Fruit fly (Drosophila melanogaster) whole organism, prepupa: ENCODE measurements around the gene par-6.

Experiments
- Blimp-1 ChIP-seq: fragments of 200-800 bp; sonication (Bioruptor generic); optimal IDR thresholded peaks from 3 replicates; lab custom pipeline; 2017; ENCODE audit warnings: missing biosample characterization, missing genetic modification characterization, mild to moderate bottlenecking, moderate library complexity, missing genetic modification reagents
- CG10631 ChIP-seq: fragments of 200-800 bp; sonication (Bioruptor generic); optimal IDR thresholded peaks from 2 replicates; lab custom pipeline; 2016; ENCODE audit warnings: missing biosample characterization, missing genetic modification characterization
- CG11294 ChIP-seq: fragments of 200-800 bp; sonication (Bioruptor generic); IDR thresholded peaks from 2 replicates; pipeline ENCODE4 v1.3.6; 2022; ENCODE audit warnings: missing biosample characterization, missing genetic modification characterization
- CG15336 ChIP-seq: fragments of 200-800 bp; sonication (Bioruptor generic); IDR thresholded peaks from 2 replicates; pipeline ENCODE4 v1.3.6; 2022; ENCODE audit warnings: missing biosample characterization, missing genetic modification characterization
- CG1621 ChIP-seq: fragments of 200-800 bp; sonication (Bioruptor generic); optimal IDR thresholded peaks from 3 replicates; lab custom pipeline; 2018; ENCODE audit warnings: missing biosample characterization, mild to moderate bottlenecking, missing genetic modification characterization
- CG3032 ChIP-seq: fragments of 200-800 bp; optimal IDR thresholded peaks from 2 replicates; lab custom pipeline; 2019; ENCODE audit warnings: missing biosample characterization, mild to moderate bottlenecking, missing genetic modification characterization, moderate library complexity
- CG31627 ChIP-seq: fragments of 200-800 bp; sonication (Bioruptor generic); optimal IDR thresholded peaks from 3 replicates; lab custom pipeline; 2016; ENCODE audit warnings: missing biosample characterization, missing genetic modification characterization
- CG32006 ChIP-seq: fragments of 200-800 bp; sonication (Bioruptor generic); optimal IDR thresholded peaks from 3 replicates; lab custom pipeline; 2017; ENCODE audit warnings: missing biosample characterization, mild to moderate bottlenecking, missing genetic modification characterization
- CG3919 ChIP-seq: fragments of 200-800 bp; sonication (Bioruptor generic); optimal IDR thresholded peaks from 3 replicates; lab custom pipeline; 2016; ENCODE audit warnings: missing biosample characterization, missing genetic modification characterization
- CG4318 ChIP-seq: fragments of 200-800 bp; sonication (Bioruptor generic); optimal IDR thresholded peaks from 3 replicates; lab custom pipeline; 2017; ENCODE audit warnings: missing biosample characterization, mild to moderate bottlenecking, missing genetic modification characterization
- CG6163 ChIP-seq: fragments of 200-800 bp; sonication (Bioruptor generic); IDR thresholded peaks from 3 replicates; pipeline ENCODE4 v1.3.6; 2022; ENCODE audit warnings: missing biosample characterization, missing genetic modification characterization
- CG6276 ChIP-seq: fragments of 200-800 bp; sonication (Bioruptor generic); optimal IDR thresholded peaks from 2 replicates; lab custom pipeline; 2017; ENCODE audit warnings: missing biosample characterization, mild to moderate bottlenecking, missing genetic modification characterization
- CG6792 ChIP-seq: fragments of 200-800 bp; sonication (Bioruptor generic); optimal IDR thresholded peaks from 3 replicates; lab custom pipeline; 2016; ENCODE audit warnings: missing biosample characterization, missing genetic modification characterization
- CG6808 ChIP-seq: fragments of 200-800 bp; sonication (Bioruptor generic); optimal IDR thresholded peaks from 3 replicates; lab custom pipeline; 2017; ENCODE audit warnings: missing biosample characterization, missing genetic modification characterization, mild to moderate bottlenecking, moderate library complexity, missing genetic modification reagents
- CG8119 ChIP-seq: fragments of 200-800 bp; sonication (Bioruptor generic); IDR thresholded peaks from 3 replicates; pipeline ENCODE4 v1.3.6; 2022; ENCODE audit warnings: missing biosample characterization, missing genetic modification characterization
- CG8319 ChIP-seq: fragments of 200-800 bp; sonication (Bioruptor generic); optimal IDR thresholded peaks from 3 replicates; lab custom pipeline; 2016; ENCODE audit warnings: missing biosample characterization, missing genetic modification characterization
- CG8632 ChIP-seq: fragments of 200-800 bp; sonication (Bioruptor generic); optimal IDR thresholded peaks from 3 replicates; lab custom pipeline; 2016; ENCODE audit warnings: missing biosample characterization, missing genetic modification characterization
- CG9139 ChIP-seq: fragments of 200-800 bp; sonication (Bioruptor generic); optimal IDR thresholded peaks from 3 replicates; lab custom pipeline; 2017; ENCODE audit warnings: missing biosample characterization, mild to moderate bottlenecking, missing genetic modification characterization
- Eip78C ChIP-seq: fragments of 200-800 bp; sonication (Bioruptor generic); peaks from one replicate; lab custom pipeline; 2016; ENCODE audit warnings: missing biosample characterization, missing genetic modification characterization
- Eip93F ChIP-seq: fragments of 200-800 bp; sonication (Bioruptor generic); optimal IDR thresholded peaks from 2 replicates; lab custom pipeline; 2016; ENCODE audit warnings: missing biosample characterization, mild to moderate bottlenecking, missing genetic modification characterization
- Ets21C ChIP-seq: fragments of 200-800 bp; sonication (Bioruptor generic); optimal IDR thresholded peaks from 3 replicates; lab custom pipeline; 2016; ENCODE audit warnings: missing biosample characterization, missing genetic modification characterization
- Ets96B ChIP-seq: fragments of 200-800 bp; optimal IDR thresholded peaks from 2 replicates; lab custom pipeline; 2019; ENCODE audit warnings: missing biosample characterization, mild to moderate bottlenecking, missing genetic modification characterization, moderate library complexity
- Gug ChIP-seq: fragments of 200-800 bp; sonication (Bioruptor generic); IDR thresholded peaks from 2 replicates; pipeline ENCODE4 v1.3.6; 2022; ENCODE audit warnings: missing biosample characterization, missing genetic modification characterization
- Hr38 ChIP-seq: sonication (Bioruptor generic); optimal IDR thresholded peaks from 2 replicates; lab custom pipeline; 2016; ENCODE audit warnings: missing biosample characterization, missing genetic modification characterization
- Hr4 ChIP-seq: fragments of 200-800 bp; sonication (Bioruptor generic); optimal IDR thresholded peaks from 3 replicates; lab custom pipeline; 2016; ENCODE audit warnings: missing biosample characterization, missing genetic modification characterization
- Lpt ChIP-seq: fragments of 200-800 bp; sonication (Bioruptor generic); optimal IDR thresholded peaks from 3 replicates; lab custom pipeline; 2016; ENCODE audit warnings: missing biosample characterization, missing genetic modification characterization
- Sox14 ChIP-seq: fragments of 200-800 bp; sonication (Bioruptor generic); optimal IDR thresholded peaks from 3 replicates; lab custom pipeline; 2016; ENCODE audit warnings: missing biosample characterization, missing genetic modification characterization
- achi ChIP-seq: fragments of 200-800 bp; sonication (Bioruptor generic); optimal IDR thresholded peaks from 3 replicates; lab custom pipeline; 2016; ENCODE audit warnings: missing biosample characterization, missing genetic modification characterization
- cyc ChIP-seq: fragments of 200-800 bp; sonication (Bioruptor generic); optimal IDR thresholded peaks from 3 replicates; lab custom pipeline; 2016; ENCODE audit warnings: missing biosample characterization, missing genetic modification characterization
- dsx ChIP-seq: fragments of 200-800 bp; optimal IDR thresholded peaks from 3 replicates; lab custom pipeline; 2019; ENCODE audit warnings: missing biosample characterization, mild to moderate bottlenecking, missing genetic modification characterization, moderate library complexity; ENCODE audit not compliant: poor library complexity, severe bottlenecking
- eg ChIP-seq: fragments of 200-800 bp; sonication (Bioruptor generic); IDR thresholded peaks from 3 replicates; pipeline ENCODE4 v1.3.6; 2022; ENCODE audit warnings: missing biosample characterization, missing genetic modification characterization
- fd85E ChIP-seq: fragments of 200-800 bp; sonication (Bioruptor generic); optimal IDR thresholded peaks from 3 replicates; lab custom pipeline; 2016; ENCODE audit warnings: missing biosample characterization, missing genetic modification characterization
- fkh ChIP-seq: fragments of 200-800 bp; sonication (Bioruptor generic); optimal IDR thresholded peaks from 3 replicates; lab custom pipeline; 2017; ENCODE audit warnings: missing biosample characterization, mild to moderate bottlenecking, missing genetic modification characterization, moderate library complexity
- lz ChIP-seq: fragments of 200-800 bp; sonication (Bioruptor generic); optimal IDR thresholded peaks from 3 replicates; lab custom pipeline; 2016; ENCODE audit warnings: missing biosample characterization, missing genetic modification characterization
- net ChIP-seq: fragments of 200-800 bp; sonication (Bioruptor generic); optimal IDR thresholded peaks from 3 replicates; lab custom pipeline; 2016; ENCODE audit warnings: missing biosample characterization, missing genetic modification characterization
- pdm3 ChIP-seq: fragments of 200-800 bp; sonication (Bioruptor generic); optimal IDR thresholded peaks from 3 replicates; lab custom pipeline; 2016; ENCODE audit warnings: missing biosample characterization, missing genetic modification characterization
- salr ChIP-seq, 2 experiments: fragments of 200-800 bp; sonication (Bioruptor generic); optimal IDR thresholded peaks; 3 replicates each; lab custom pipeline; 2016 to 2018; ENCODE audit warnings: missing biosample characterization in 2 of 2, missing genetic modification characterization in 2 of 2, mild to moderate bottlenecking in 1 of 2
- svp ChIP-seq: fragments of 200-800 bp; sonication (Bioruptor generic); peaks from one replicate; lab custom pipeline; 2016; ENCODE audit warnings: missing biosample characterization, missing genetic modification characterization
- topi ChIP-seq: fragments of 200-800 bp; sonication (Bioruptor generic); optimal IDR thresholded peaks from 3 replicates; lab custom pipeline; 2016; ENCODE audit warnings: missing biosample characterization, missing genetic modification characterization
- vri ChIP-seq: fragments of 200-800 bp; sonication (Bioruptor generic); optimal IDR thresholded peaks from 3 replicates; lab custom pipeline; 2016; ENCODE audit warnings: missing biosample characterization, mild to moderate bottlenecking, missing genetic modification characterization

Gene par-6

dm6 chrX:17718423-17718822 is 15.3 kb downstream of the par-6 start (continued):
- TF ChIP-seq vri (GFP tag; lab: Kevin White, UChicago): no peak
- TF ChIP-seq salr (GFP tag; optimal IDR thresholded peaks at IDR 0.05; lab: Kevin White, UChicago): no peak
- no peak for TF ChIP-seq CG9139 (GFP tag; lab: Kevin White, UChicago)
- TF ChIP-seq CG6163 (GFP tag; lab: Robert Waterston, UW): no peak
- TF ChIP-seq achi: peak; percentile 24
- no peak for TF ChIP-seq CG4318 (GFP tag; lab: Kevin White, UChicago)
- peak; percentile 22 for TF ChIP-seq pdm3 (GFP tag; lab: Kevin White, UChicago)
- TF ChIP-seq, all 60 proteins: peak for 11

- TF ChIP-seq CG15336 (GFP tag; lab: Robert Waterston, UW) (peak; percentile 29; the same call in 1 of the 2 replicates), CG6163 (GFP tag; lab: Robert Waterston, UW) (no peak), CG6808 (GFP tag; lab: Kevin White, UChicago) (no peak), CG9139 (GFP tag; lab: Kevin White, UChicago) (no peak), Gug (GFP tag; lab: Robert Waterston, UW) (0 out of 2 replicates have a peak, but pooled peaks have one; percentile 19), net (GFP tag; lab: Kevin White, UChicago) (no peak), CG32006 (GFP tag; lab: Kevin White, UChicago) (peak; percentile 68), CG6792 (GFP tag; lab: Kevin White, UChicago) (no peak), CG8119 (GFP tag; lab: Robert Waterston, UW) (peak; percentile 56; the same call in 1 of the 3 replicates), CG8632 (GFP tag; lab: Kevin White, UChicago) (no peak), CG3032 (tag; lab: Kevin White, UChicago) (peak; percentile 3), CG10631 (GFP tag; lab: Kevin White, UChicago) (peak; percentile 33), Hr38 (GFP tag; lab: Kevin White, UChicago) (no peak), dsx (no peak), CG1621 (no peak), salr (GFP tag; optimal IDR thresholded peaks at IDR 0.05; lab: Kevin White, UChicago) (peak in 1 of 2 experiments; percentile 35), Ets96B (peak; percentile 18), Sox14 (GFP tag; lab: Kevin White, UChicago) (no peak), Ets21C (no peak), Lpt (GFP tag; lab: Kevin White, UChicago) (peak; percentile 4), pdm3 (GFP tag; lab: Kevin White, UChicago) (peak; percentile 28), CG11294 (no peak), CG4318 (GFP tag; lab: Kevin White, UChicago) (peak; percentile 46), Eip78C (GFP tag; lab: Kevin White, UChicago) (no peak), Blimp-1 (GFP tag; lab: Kevin White, UChicago) (no peak), CG6276 (GFP tag; lab: Kevin White, UChicago) (peak; percentile 58), fkh (GFP tag; lab: Kevin White, UChicago) (no peak), achi (peak; percentile 36), eg (GFP tag; lab: Robert Waterston, UW) (no peak), CG8319 (GFP tag; lab: Kevin White, UChicago) (no peak), Hr4 (peak; percentile 52)
These were observed 16.0 kb downstream of the par-6 start for dm6 chrX:17718927-17719691.

dm6 chrX:17720261-17721052 is 17.3 kb downstream of the par-6 start:
- no peak for TF ChIP-seq CG31627 (GFP tag; lab: Kevin White, UChicago)
- TF ChIP-seq svp: no peak
- TF ChIP-seq CG4318 (GFP tag; lab: Kevin White, UChicago): no peak
- no peak for TF ChIP-seq Hr38 (GFP tag; lab: Kevin White, UChicago)
- TF ChIP-seq CG3919 (GFP tag; lab: Kevin White, UChicago): no peak
- TF ChIP-seq CG1621: no peak
- TF ChIP-seq cyc (GFP tag; lab: Kevin White, UChicago): peak; percentile 8
- TF ChIP-seq Eip78C (GFP tag; lab: Kevin White, UChicago): peak; percentile 16
- no peak for TF ChIP-seq salr (GFP tag; optimal IDR thresholded peaks at IDR 0.05; lab: Kevin White, UChicago)
- TF ChIP-seq topi (GFP tag; lab: Kevin White, UChicago): no peak
- no peak for TF ChIP-seq Ets96B
- TF ChIP-seq lz (GFP tag; lab: Kevin White, UChicago): peak; percentile 18
- no peak for TF ChIP-seq Eip93F (GFP tag; lab: Kevin White, UChicago)
- peak; percentile 59 for TF ChIP-seq fkh (GFP tag; lab: Kevin White, UChicago)
- TF ChIP-seq fd85E: no peak
